Worm (Caenorhabditis elegans) whole organism, L2 larva: ENCODE results near the gene ZK897.10.
A peak's percentile ranks its signal among the peaks of the same experiment; 100 is the strongest.

Experiments
- F13H6.1 ChIP-seq: sonication (generic microtip); optimal IDR thresholded peaks from 2 replicates; lab custom pipeline; 2016; ENCODE audit warnings: missing genetic modification characterization, missing compliant biosample characterization
- R02D3.7 ChIP-seq: fragments of 150-350 bp; optimal IDR thresholded peaks from 2 replicates; lab custom pipeline; 2014; ENCODE audit warnings: missing biosample characterization, missing genetic modification characterization
- Y55F3AM.14 ChIP-seq: fragments of 200-800 bp; sonication (Bioruptor generic); optimal IDR thresholded peaks from 2 replicates; lab custom pipeline; 2018; ENCODE audit warnings: mild to moderate bottlenecking, missing genetic modification characterization, missing compliant biosample characterization
- ZK546.5 ChIP-seq: sonication (generic microtip); optimal IDR thresholded peaks from 2 replicates; lab custom pipeline; 2017; ENCODE audit warnings: missing biosample characterization, missing genetic modification characterization
- aly-2 ChIP-seq: fragments of 150-350 bp; optimal IDR thresholded peaks from 2 replicates; lab custom pipeline; 2014; ENCODE audit warnings: missing biosample characterization, missing genetic modification characterization
- ama-1 ChIP-seq: fragments of 150-350 bp; optimal IDR thresholded peaks from 2 replicates; lab custom pipeline; 2018; ENCODE audit warnings: inconsistent platforms
- blmp-1 ChIP-seq: sonication (generic microtip); optimal IDR thresholded peaks from 2 replicates; lab custom pipeline; 2017; ENCODE audit warnings: missing genetic modification characterization, mild to moderate bottlenecking, missing compliant biosample characterization, antibody characterized with exemption, moderate library complexity; ENCODE audit not compliant: insufficient read depth
- ceh-16 ChIP-seq: fragments of 150-350 bp; optimal IDR thresholded peaks from 2 replicates; lab custom pipeline; 2014; ENCODE audit warnings: missing biosample characterization, missing genetic modification characterization
- ceh-82 ChIP-seq: fragments of 150-350 bp; optimal IDR thresholded peaks from 2 replicates; lab custom pipeline; 2014; ENCODE audit warnings: missing biosample characterization, missing genetic modification characterization
- crh-2 ChIP-seq: sonication (generic microtip); optimal IDR thresholded peaks from 2 replicates; lab custom pipeline; 2017; ENCODE audit warnings: missing biosample characterization, missing genetic modification characterization
- dmd-4 ChIP-seq: sonication (generic microtip); optimal IDR thresholded peaks from 2 replicates; lab custom pipeline; 2017; ENCODE audit warnings: missing biosample characterization, missing genetic modification characterization
- egl-27 ChIP-seq: sonication (generic microtip); optimal IDR thresholded peaks from 3 replicates; lab custom pipeline; 2017; ENCODE audit warnings: missing biosample characterization, missing genetic modification reagents, missing genetic modification characterization
- elt-3 ChIP-seq: sonication (generic microtip); optimal IDR thresholded peaks from 2 replicates; lab custom pipeline; 2017; ENCODE audit warnings: missing biosample characterization, missing genetic modification characterization
- fos-1 ChIP-seq: fragments of 150-350 bp; optimal IDR thresholded peaks from 2 replicates; lab custom pipeline; 2014; ENCODE audit warnings: missing biosample characterization, missing genetic modification characterization
- gmeb-1 ChIP-seq: fragments of 150-350 bp; optimal IDR thresholded peaks from 2 replicates; lab custom pipeline; 2014; ENCODE audit warnings: missing biosample characterization, missing genetic modification characterization
- lin-13 ChIP-seq: fragments of 150-350 bp; optimal IDR thresholded peaks from 2 replicates; lab custom pipeline; 2014; ENCODE audit warnings: missing biosample characterization, missing genetic modification reagents, missing genetic modification characterization
- lsy-2 ChIP-seq, 2 experiments: fragments of 150-350 bp in 1 of 2; sonication (generic microtip) in 1 of 2; optimal IDR thresholded peaks; 2 replicates each; lab custom pipeline; 2014 to 2017; ENCODE audit warnings: missing biosample characterization in 2 of 2, missing genetic modification characterization in 2 of 2
- mab-5 ChIP-seq: fragments of 150-350 bp; optimal IDR thresholded peaks from 2 replicates; lab custom pipeline; 2014; ENCODE audit warnings: missing biosample characterization, missing genetic modification characterization
- mbf-1 ChIP-seq: sonication (generic microtip); optimal IDR thresholded peaks from 2 replicates; lab custom pipeline; 2017; ENCODE audit warnings: missing biosample characterization, missing genetic modification characterization
- mdl-1 ChIP-seq, 2 experiments: fragments of 150-350 bp in 1 of 2; sonication (generic microtip) in 1 of 2; optimal IDR thresholded peaks; 2 replicates each; lab custom pipeline; 2017; ENCODE audit warnings: missing biosample characterization in 2 of 2, missing genetic modification characterization in 2 of 2
- nhr-11 ChIP-seq: fragments of 150-350 bp; optimal IDR thresholded peaks from 2 replicates; lab custom pipeline; 2014; ENCODE audit warnings: missing biosample characterization, missing genetic modification characterization
- nhr-129 ChIP-seq: fragments of 150-350 bp; optimal IDR thresholded peaks from 2 replicates; lab custom pipeline; 2014; ENCODE audit warnings: missing biosample characterization, missing genetic modification characterization
- nhr-21 ChIP-seq: fragments of 150-350 bp; optimal IDR thresholded peaks from 2 replicates; lab custom pipeline; 2014; ENCODE audit warnings: missing biosample characterization, missing genetic modification characterization
- nhr-237 ChIP-seq: fragments of 150-350 bp; optimal IDR thresholded peaks from 2 replicates; lab custom pipeline; 2014; ENCODE audit warnings: missing biosample characterization, missing genetic modification characterization
- nhr-25 ChIP-seq: fragments of 150-350 bp; sonication (generic microtip); optimal IDR thresholded peaks from 3 replicates; lab custom pipeline; 2014; ENCODE audit warnings: missing biosample characterization, missing genetic modification characterization
- nhr-6 ChIP-seq: fragments of 150-350 bp; optimal IDR thresholded peaks from 2 replicates; lab custom pipeline; 2014; ENCODE audit warnings: missing biosample characterization, missing genetic modification characterization
- sem-4 ChIP-seq: fragments of 150-350 bp; optimal IDR thresholded peaks from 2 replicates; lab custom pipeline; 2014; ENCODE audit warnings: missing biosample characterization, missing genetic modification reagents, missing genetic modification characterization
- skn-1 ChIP-seq: sonication (generic microtip); optimal IDR thresholded peaks from 2 replicates; lab custom pipeline; 2017; ENCODE audit warnings: missing biosample characterization, missing genetic modification characterization
- sma-3 ChIP-seq: sonication (generic microtip); optimal IDR thresholded peaks from 2 replicates; lab custom pipeline; 2016; ENCODE audit warnings: missing genetic modification reagents, missing genetic modification characterization, missing compliant biosample characterization
- sma-9 ChIP-seq, 2 experiments: fragments of 150-350 bp in 1 of 2; sonication (generic microtip) in 1 of 2; optimal IDR thresholded peaks; 2 replicates each; lab custom pipeline; 2014 to 2016; ENCODE audit warnings: missing genetic modification characterization in 2 of 2, mild to moderate bottlenecking in 1 of 2, missing biosample characterization in 1 of 2, missing compliant biosample characterization in 1 of 2, missing genetic modification reagents in 1 of 2, moderate library complexity in 1 of 2
- snpc-4 ChIP-seq: fragments of 150-350 bp; optimal IDR thresholded peaks from 2 replicates; lab custom pipeline; 2014; ENCODE audit warnings: missing biosample characterization, missing genetic modification characterization
- unc-39 ChIP-seq: fragments of 150-350 bp; optimal IDR thresholded peaks from 2 replicates; lab custom pipeline; 2014; ENCODE audit warnings: missing biosample characterization, missing genetic modification characterization
- unc-55 ChIP-seq: fragments of 150-350 bp; sonication (generic microtip); optimal IDR thresholded peaks from 3 replicates; lab custom pipeline; 2014; ENCODE audit warnings: missing biosample characterization, missing genetic modification reagents, missing genetic modification characterization
- unc-62 ChIP-seq: fragments of 150-350 bp; optimal IDR thresholded peaks from 2 replicates; lab custom pipeline; 2014; ENCODE audit warnings: missing biosample characterization, missing genetic modification reagents, missing genetic modification characterization
- ztf-1 ChIP-seq: fragments of 200-800 bp; sonication (Bioruptor generic); conservative IDR thresholded peaks from 2 replicates; pipeline ENCODE4 v1.3.6; 2022; ENCODE audit warnings: missing genetic modification characterization, missing compliant biosample characterization
- ztf-11 ChIP-seq: sonication (generic microtip); optimal IDR thresholded peaks from 2 replicates; lab custom pipeline; 2017; ENCODE audit warnings: missing biosample characterization, missing genetic modification characterization
- ztf-4 ChIP-seq: fragments of 150-350 bp; optimal IDR thresholded peaks from 2 replicates; lab custom pipeline; 2014; ENCODE audit warnings: missing biosample characterization, missing genetic modification characterization

ZK897.10 gene

ce11 chrIV:12765067-12765466 is at the start of gene ZK897.10:
Gene ZK897.10 (plus strand): TSS chrIV:12765351.
- TF ChIP-seq Y55F3AM.14 (GFP tag; lab: Kevin White, UChicago) = no peak
- no peak for TF ChIP-seq ztf-1
- TF ChIP-seq fos-1 (tag; lab: Kevin White, UChicago) = peak; percentile 34
- no peak for TF ChIP-seq ztf-11 (tag; lab: Kevin White, UChicago)
- no peak for TF ChIP-seq nhr-129 (tag; lab: Kevin White, UChicago)
- TF ChIP-seq egl-27 (tag; lab: Kevin White, UChicago) = no peak
- no peak for TF ChIP-seq nhr-6
- no peak for TF ChIP-seq sma-9 (GFP tag; optimal IDR thresholded peaks at IDR 0.05; lab: Kevin White, UChicago)
- TF ChIP-seq sma-9 (tag; optimal IDR thresholded peaks at IDR 0.05; lab: Kevin White, UChicago) = no peak

- TF ChIP-seq ceh-16 (tag; lab: Kevin White, UChicago) = no peak
- no peak for TF ChIP-seq sem-4 (tag; lab: Kevin White, UChicago)
- peak; percentile 9 for TF ChIP-seq ama-1 (lab: Kevin White, UChicago)
- TF ChIP-seq lsy-2 (tag; optimal IDR thresholded peaks at IDR 0.05; lab: Kevin White, UChicago) = peak in 1 of 2 experiments; percentile 42
- TF ChIP-seq nhr-129 (tag; lab: Kevin White, UChicago) = peak; percentile 18
- no peak for TF ChIP-seq R02D3.7 (tag; lab: Kevin White, UChicago)
- peak; percentile 41 for TF ChIP-seq F13H6.1 (tag; lab: Kevin White, UChicago)
- TF ChIP-seq unc-62 (GFP tag; lab: Kevin White, UChicago) = no peak
- TF ChIP-seq gmeb-1 (tag; lab: Kevin White, UChicago) = peak; percentile 67
- TF ChIP-seq sma-3 (GFP tag; lab: Kevin White, UChicago) = peak; percentile 89
- no peak for TF ChIP-seq unc-55 (GFP tag; lab: Kevin White, UChicago)
- peak; percentile 88 for TF ChIP-seq fos-1 (tag; lab: Kevin White, UChicago)
- TF ChIP-seq skn-1 (tag; lab: Kevin White, UChicago) = peak; percentile 38
- peak; percentile 75 for TF ChIP-seq nhr-21 (tag; lab: Kevin White, UChicago)
- TF ChIP-seq ZK546.5 (tag; lab: Kevin White, UChicago) = no peak
- TF ChIP-seq nhr-25 (tag; lab: Kevin White, UChicago) = peak; percentile 78
- TF ChIP-seq unc-39 = no peak
- TF ChIP-seq lin-13 (GFP tag; lab: Kevin White, UChicago) = peak; percentile 42
- no peak for TF ChIP-seq nhr-237 (tag; lab: Kevin White, UChicago)
- TF ChIP-seq mdl-1 (tag; optimal IDR thresholded peaks at IDR 0.05; lab: Kevin White, UChicago) = peak in 1 of 2 experiments; percentile 76
- TF ChIP-seq Y55F3AM.14 (GFP tag; lab: Kevin White, UChicago) = peak; percentile 53
- TF ChIP-seq elt-3 (tag; lab: Kevin White, UChicago) = no peak
- TF ChIP-seq crh-2 (tag; lab: Kevin White, UChicago) = peak; percentile 67
- no peak for TF ChIP-seq mab-5 (tag; lab: Kevin White, UChicago)
- no peak for TF ChIP-seq ztf-1
- TF ChIP-seq sma-9 (GFP tag; optimal IDR thresholded peaks at IDR 0.05; lab: Kevin White, UChicago) = peak; percentile 89
- TF ChIP-seq sma-9 (tag; optimal IDR thresholded peaks at IDR 0.05; lab: Kevin White, UChicago) = no peak
- TF ChIP-seq blmp-1 = peak; percentile 25
- peak; percentile 38 for TF ChIP-seq nhr-6
Observed at ce11 chrIV:12715947-12716382, 49.2 kb upstream of the ZK897.10 start.

ce11 chrIV:12717531-12717930 is 47.6 kb upstream of the ZK897.10 start, which contains the start of gene C27D8.1:
Gene C27D8.1 (plus strand): TSS chrIV:12717831.
- TF ChIP-seq nhr-6 (no peak), ztf-11 (tag; lab: Kevin White, UChicago) (no peak), nhr-11 (tag; lab: Kevin White, UChicago) (no peak), aly-2 (no peak), sma-3 (GFP tag; lab: Kevin White, UChicago) (no peak), unc-55 (GFP tag; lab: Kevin White, UChicago) (no peak), blmp-1 (no peak), egl-27 (tag; lab: Kevin White, UChicago) (no peak), mbf-1 (tag; lab: Kevin White, UChicago) (no peak), nhr-129 (tag; lab: Kevin White, UChicago) (no peak), ztf-4 (no peak), gmeb-1 (tag; lab: Kevin White, UChicago) (no peak), nhr-25 (tag; lab: Kevin White, UChicago) (no peak), snpc-4 (tag; lab: Kevin White, UChicago) (no peak)

- TF ChIP-seq aly-2 (no peak), ZK546.5 (tag; lab: Kevin White, UChicago) (no peak), ztf-1 (no peak), ceh-82 (tag; lab: Kevin White, UChicago) (no peak), nhr-21 (tag; lab: Kevin White, UChicago) (no peak), mdl-1 (tag; optimal IDR thresholded peaks at IDR 0.05; lab: Kevin White, UChicago) (no peak), dmd-4 (no peak)
Observed at ce11 chrIV:12719664-12720063, 45.5 kb upstream of the ZK897.10 start, which contains the start of gene idpp-7. Gene idpp-7 (plus strand): TSS chrIV:12719964.
